Worm (Caenorhabditis elegans) whole organism, L4/young adult: ENCODE data around the gene srh-46.

Source experiments
- W03F9.2 ChIP-seq: fragments of 150-350 bp; optimal IDR thresholded peaks from 2 replicates; lab custom pipeline; 2014; ENCODE audit warnings: missing biosample characterization, missing genetic modification characterization
- him-1 ChIP-seq: sonication (generic microtip); optimal IDR thresholded peaks from 2 replicates; lab custom pipeline; 2016; ENCODE audit warnings: missing genotype, missing genetic modification reagents, missing genetic modification characterization, missing compliant biosample characterization

DNA sequence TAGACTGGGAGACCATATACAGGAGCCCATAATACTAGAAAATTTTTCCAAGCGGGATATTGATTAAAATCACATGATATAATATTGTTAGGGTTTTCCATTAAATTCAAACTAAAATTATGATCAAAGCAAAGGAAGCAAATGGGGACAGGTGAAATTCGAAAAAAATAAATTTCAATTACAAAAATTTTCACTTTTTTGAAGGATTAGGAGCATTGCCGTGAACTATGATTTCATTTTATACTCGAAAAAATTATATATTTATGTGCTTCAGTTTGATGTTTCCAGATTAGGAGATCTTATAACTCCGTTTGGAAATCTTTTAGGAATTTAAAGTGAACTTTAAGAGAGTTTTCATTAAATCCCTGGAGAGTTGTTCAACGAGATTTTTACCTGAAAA lies 42.1 kb downstream of the srh-46 start, which contains the start of gene F07B10.7:
- TF ChIP-seq him-1, result no peak
- no peak for TF ChIP-seq W03F9.2
